Worm (Caenorhabditis elegans) whole organism, L4 larva: ENCODE data around the gene F07G6.12.

ENCODE experiments used
- F49E8.2 ChIP-seq: sonication (generic microtip); optimal IDR thresholded peaks from 2 replicates; lab custom pipeline; 2016; ENCODE audit warnings: missing compliant biosample characterization, mild to moderate bottlenecking, missing genetic modification characterization, borderline replicate concordance
- dmd-6 ChIP-seq: fragments of 200-800 bp; sonication (Bioruptor generic); IDR thresholded peaks from 2 replicates; pipeline ENCODE4 v1.3.6; 2022; ENCODE audit warnings: missing genetic modification reagents, missing genetic modification characterization, missing compliant biosample characterization
- fos-1 ChIP-seq: fragments of 150-350 bp; optimal IDR thresholded peaks from 2 replicates; lab custom pipeline; 2014; ENCODE audit warnings: missing biosample characterization, missing genetic modification characterization
- mdl-1 ChIP-seq, 2 experiments: fragments of 150-350 bp in 1 of 2; sonication (generic microtip) in 1 of 2; optimal IDR thresholded peaks; 2 replicates each; lab custom pipeline; 2014 to 2017; ENCODE audit warnings: missing biosample characterization in 2 of 2, missing genetic modification characterization in 2 of 2
- mdt-29 ChIP-seq: fragments of 200-800 bp; sonication (Bioruptor generic); IDR thresholded peaks from 2 replicates; pipeline ENCODE4 v1.3.6; 2022; ENCODE audit warnings: missing genetic modification reagents, missing genetic modification characterization, missing compliant biosample characterization
- nhr-11 ChIP-seq: fragments of 150-350 bp; optimal IDR thresholded peaks from 2 replicates; lab custom pipeline; 2014; ENCODE audit warnings: missing biosample characterization, missing genetic modification characterization
- pqm-1 ChIP-seq: sonication (generic microtip); optimal IDR thresholded peaks from 2 replicates; lab custom pipeline; 2017; ENCODE audit warnings: missing biosample characterization, missing genetic modification characterization

ce11 chrX:1703049-1703448 lies 33.0 kb upstream of the F07G6.12 start:
- TF ChIP-seq F49E8.2 (tag; lab: Kevin White, UChicago) = no peak
- TF ChIP-seq dmd-6 (GFP tag; lab: Robert Waterston, UW) = no peak
- no peak for TF ChIP-seq mdt-29 (GFP tag; lab: Robert Waterston, UW)
- TF ChIP-seq fos-1 (tag; lab: Kevin White, UChicago) = no peak
- TF ChIP-seq pqm-1 (tag; lab: Kevin White, UChicago) = no peak
- TF ChIP-seq mdl-1 (tag; optimal IDR thresholded peaks at IDR 0.05; lab: Kevin White, UChicago) = no peak
- TF ChIP-seq nhr-11 (tag; lab: Kevin White, UChicago) = no peak
